Fruit fly (Drosophila melanogaster) whole organism, embryonic: ENCODE measurements around the gene CG12698.

Experiments used
- Atf-2 ChIP-seq: fragments of 200-800 bp; sonication (Bioruptor generic); optimal IDR thresholded peaks from 2 replicates; lab custom pipeline; 2016; ENCODE audit warnings: missing biosample characterization, missing genetic modification characterization
- CG12391 ChIP-seq: fragments of 200-800 bp; sonication (Bioruptor generic); optimal IDR thresholded peaks from 3 replicates; lab custom pipeline; 2018; ENCODE audit warnings: missing biosample characterization, mild to moderate bottlenecking, missing genetic modification characterization, moderate library complexity
- CG12659 ChIP-seq: fragments of 200-800 bp; sonication (Bioruptor generic); optimal IDR thresholded peaks from 3 replicates; lab custom pipeline; 2017; ENCODE audit warnings: mild to moderate bottlenecking, missing biosample characterization, missing genetic modification reagents, missing genetic modification characterization
- CG13287 ChIP-seq: fragments of 200-800 bp; sonication (Bioruptor generic); IDR thresholded peaks from 2 replicates; pipeline ENCODE4 v1.3.6; 2022; ENCODE audit warnings: missing biosample characterization, missing genetic modification characterization; ENCODE audit not compliant: partially characterized antibody
- CG14860 ChIP-seq: fragments of 200-800 bp; sonication (Bioruptor generic); IDR thresholded peaks from 3 replicates; pipeline ENCODE4 v1.3.6; 2022; ENCODE audit warnings: missing biosample characterization, missing genetic modification characterization; ENCODE audit not compliant: partially characterized antibody
- CG17361 ChIP-seq: fragments of 200-800 bp; sonication (Bioruptor generic); IDR thresholded peaks from 3 replicates; pipeline ENCODE4 v1.3.6; 2022; ENCODE audit warnings: missing biosample characterization, missing genetic modification characterization
- CG17802 ChIP-seq: fragments of 200-800 bp; sonication (Bioruptor generic); optimal IDR thresholded peaks from 2 replicates; lab custom pipeline; 2018; ENCODE audit warnings: missing biosample characterization, mild to moderate bottlenecking, missing genetic modification characterization, moderate library complexity
- CG17912 ChIP-seq: fragments of 200-800 bp; sonication (Bioruptor generic); optimal IDR thresholded peaks from 2 replicates; lab custom pipeline; 2018; ENCODE audit warnings: missing biosample characterization, mild to moderate bottlenecking, missing genetic modification characterization
- CG2116 ChIP-seq: fragments of 200-800 bp; sonication (Bioruptor generic); optimal IDR thresholded peaks from 3 replicates; lab custom pipeline; 2018; ENCODE audit warnings: missing biosample characterization, mild to moderate bottlenecking, missing genetic modification characterization
- CG2120 ChIP-seq: fragments of 200-800 bp; sonication (Bioruptor generic); optimal IDR thresholded peaks from 3 replicates; lab custom pipeline; 2016; ENCODE audit warnings: missing biosample characterization, missing genetic modification characterization
- CG2199 ChIP-seq: fragments of 200-800 bp; sonication (Bioruptor generic); IDR thresholded peaks from 3 replicates; pipeline ENCODE4 v1.3.6; 2022; ENCODE audit warnings: missing biosample characterization, missing genetic modification characterization
- CG3163 ChIP-seq: fragments of 200-800 bp; sonication (Bioruptor generic); optimal IDR thresholded peaks from 3 replicates; lab custom pipeline; 2016; ENCODE audit warnings: missing biosample characterization, missing genetic modification characterization
- CG34422 ChIP-seq: fragments of 200-800 bp; sonication (Bioruptor generic); IDR thresholded peaks from 3 replicates; pipeline ENCODE4 v1.3.6; 2022; ENCODE audit warnings: missing biosample characterization, missing genetic modification characterization
- CG4404 ChIP-seq: fragments of 200-800 bp; sonication (Bioruptor generic); IDR thresholded peaks from 2 replicates; pipeline ENCODE4 v1.3.6; 2022; ENCODE audit warnings: missing biosample characterization, missing genetic modification characterization
- CG7357 ChIP-seq: fragments of 200-800 bp; sonication (Bioruptor generic); IDR thresholded peaks from 3 replicates; pipeline ENCODE4 v1.3.6; 2022; ENCODE audit warnings: missing biosample characterization, missing genetic modification characterization
- CG8478 ChIP-seq: fragments of >200 bp; optimal IDR thresholded peaks from 2 replicates; lab custom pipeline; 2018
- CG9797 ChIP-seq: fragments of 200-800 bp; sonication (Bioruptor generic); optimal IDR thresholded peaks from 3 replicates; lab custom pipeline; 2018; ENCODE audit warnings: missing biosample characterization, mild to moderate bottlenecking, missing genetic modification characterization
- D19A ChIP-seq: fragments of 200-800 bp; optimal IDR thresholded peaks from 3 replicates; lab custom pipeline; 2019; ENCODE audit warnings: missing biosample characterization, mild to moderate bottlenecking, missing genetic modification characterization, moderate library complexity
- Doc3 ChIP-seq: fragments of 200-800 bp; sonication (Bioruptor generic); IDR thresholded peaks from 3 replicates; pipeline ENCODE4 v1.3.6; 2022; ENCODE audit warnings: missing biosample characterization, missing genetic modification characterization; ENCODE audit not compliant: partially characterized antibody
- Dref ChIP-seq: fragments of 200-800 bp; sonication (Bioruptor generic); IDR thresholded peaks from 2 replicates; pipeline ENCODE4 v1.3.6; 2022; ENCODE audit warnings: missing biosample characterization, missing genetic modification characterization
- E2f2 ChIP-seq: fragments of 200-800 bp; sonication (Bioruptor generic); IDR thresholded peaks from 2 replicates; pipeline ENCODE4 v1.3.6; 2022; ENCODE audit warnings: missing biosample characterization, missing genetic modification characterization
- H15 ChIP-seq: fragments of 200-800 bp; sonication (Bioruptor generic); IDR thresholded peaks from 3 replicates; pipeline ENCODE4 v1.3.6; 2022; ENCODE audit warnings: missing biosample characterization, missing genetic modification characterization
- Lhr ChIP-seq: fragments of 200-800 bp; sonication (Bioruptor generic); optimal IDR thresholded peaks from 3 replicates; lab custom pipeline; 2017; ENCODE audit warnings: mild to moderate bottlenecking, missing biosample characterization, missing genetic modification reagents, missing genetic modification characterization
- MBD-R2 ChIP-seq: fragments of 200-800 bp; sonication (Bioruptor generic); IDR thresholded peaks from 2 replicates; pipeline ENCODE4 v1.3.6; 2022; ENCODE audit warnings: missing biosample characterization, missing genetic modification characterization
- MESR4 ChIP-seq: fragments of 200-800 bp; sonication (Bioruptor generic); optimal IDR thresholded peaks from 2 replicates; lab custom pipeline; 2018; ENCODE audit warnings: missing biosample characterization, mild to moderate bottlenecking, missing genetic modification characterization, moderate library complexity
- Scr ChIP-seq: fragments of 200-800 bp; sonication (Bioruptor generic); IDR thresholded peaks from 2 replicates; pipeline ENCODE4 v1.3.6; 2022; ENCODE audit warnings: missing biosample characterization, missing genetic modification characterization; ENCODE audit not compliant: partially characterized antibody
- YL-1 ChIP-seq: fragments of 200-800 bp; sonication (Bioruptor generic); optimal IDR thresholded peaks from 3 replicates; lab custom pipeline; 2017; ENCODE audit warnings: missing biosample characterization, mild to moderate bottlenecking, missing genetic modification characterization
- aop ChIP-seq: fragments of 200-800 bp; sonication (Bioruptor generic); IDR thresholded peaks from 2 replicates; pipeline ENCODE4 v1.3.6; 2022; ENCODE audit warnings: missing biosample characterization, missing genetic modification characterization
- ato ChIP-seq: fragments of 200-800 bp; sonication (Bioruptor generic); IDR thresholded peaks from 2 replicates; pipeline ENCODE4 v1.3.6; 2022; ENCODE audit warnings: missing biosample characterization, missing genetic modification characterization; ENCODE audit not compliant: partially characterized antibody
- dm ChIP-seq: fragments of 200-800 bp; sonication (Bioruptor generic); optimal IDR thresholded peaks from 3 replicates; lab custom pipeline; 2016; ENCODE audit warnings: missing biosample characterization, missing genetic modification characterization
- ewg ChIP-seq: fragments of 200-800 bp; sonication (Bioruptor generic); optimal IDR thresholded peaks from 3 replicates; lab custom pipeline; 2017; ENCODE audit warnings: mild to moderate bottlenecking, missing biosample characterization, missing genetic modification reagents, missing genetic modification characterization
- gfzf ChIP-seq: fragments of 200-800 bp; sonication (Bioruptor generic); optimal IDR thresholded peaks from 2 replicates; lab custom pipeline; 2016; ENCODE audit warnings: missing biosample characterization, mild to moderate bottlenecking, missing genetic modification characterization, moderate library complexity
- h ChIP-seq: fragments of >200 bp; optimal IDR thresholded peaks from 2 replicates; lab custom pipeline; 2017
- mld ChIP-seq: fragments of 200-800 bp; sonication (Bioruptor generic); IDR thresholded peaks from 3 replicates; pipeline ENCODE4 v1.3.6; 2022; ENCODE audit warnings: missing biosample characterization, missing genetic modification characterization; ENCODE audit not compliant: partially characterized antibody
- onecut ChIP-seq: fragments of 200-800 bp; sonication (Bioruptor generic); IDR thresholded peaks from 2 replicates; pipeline ENCODE4 v1.3.6; 2022; ENCODE audit warnings: missing biosample characterization, missing genetic modification characterization
- pb ChIP-seq: fragments of 200-800 bp; sonication (Bioruptor generic); optimal IDR thresholded peaks from 3 replicates; lab custom pipeline; 2016; ENCODE audit warnings: missing biosample characterization, missing genetic modification characterization
- pfk ChIP-seq: fragments of 200-800 bp; sonication (Bioruptor generic); optimal IDR thresholded peaks from 2 replicates; lab custom pipeline; 2018; ENCODE audit warnings: missing biosample characterization, mild to moderate bottlenecking, missing genetic modification characterization, moderate library complexity
- pzg ChIP-seq: fragments of 200-800 bp; sonication (Bioruptor generic); optimal IDR thresholded peaks from 3 replicates; lab custom pipeline; 2018; ENCODE audit warnings: missing biosample characterization, mild to moderate bottlenecking, missing genetic modification characterization, moderate library complexity
- row ChIP-seq: fragments of 200-800 bp; sonication (Bioruptor generic); IDR thresholded peaks from 3 replicates; pipeline ENCODE4 v1.3.6; 2022; ENCODE audit warnings: missing biosample characterization, missing genetic modification characterization
- sens ChIP-seq: fragments of 200-800 bp; sonication (Bioruptor generic); peaks from one replicate; lab custom pipeline; 2016; ENCODE audit warnings: missing biosample characterization, missing genetic modification characterization
- sna ChIP-seq: fragments of 200-800 bp; sonication (Bioruptor generic); IDR thresholded peaks from 2 replicates; pipeline ENCODE4 v1.3.6; 2022; ENCODE audit warnings: missing biosample characterization, missing genetic modification characterization; ENCODE audit not compliant: partially characterized antibody
- ssp ChIP-seq: fragments of 200-800 bp; sonication (Bioruptor generic); IDR thresholded peaks from 2 replicates; pipeline ENCODE4 v1.3.6; 2022; ENCODE audit warnings: missing biosample characterization, missing genetic modification characterization
- trem ChIP-seq: fragments of 200-800 bp; optimal IDR thresholded peaks from 3 replicates; lab custom pipeline; 2019; ENCODE audit warnings: missing biosample characterization, mild to moderate bottlenecking, missing genetic modification characterization, moderate library complexity
- zen ChIP-seq: fragments of 200-800 bp; sonication (Bioruptor generic); optimal IDR thresholded peaks from 3 replicates; lab custom pipeline; 2018; ENCODE audit warnings: missing biosample characterization, mild to moderate bottlenecking, missing genetic modification characterization, moderate library complexity

Gene CG12698

dm6 chrX:16005551-16006197 is at the start of gene CG12698, which contains the start of gene vap (continued):
- TF ChIP-seq MBD-R2 (GFP tag; lab: Robert Waterston, UW) (peak; percentile 59), Doc3 (peak; percentile 42; the same call in 1 of the 3 replicates), dm (GFP tag; lab: Kevin White, UChicago) (peak; percentile 2), gfzf (peak; percentile 71), CG4404 (GFP tag; lab: Robert Waterston, UW) (no peak), CG2116 (GFP tag; lab: Kevin White, UChicago) (peak; percentile 78), CG13287 (GFP tag; lab: Robert Waterston, UW) (peak; percentile 73), sens (GFP tag; lab: Kevin White, UChicago) (peak; percentile 69), E2f2 (GFP tag; lab: Robert Waterston, UW) (peak; percentile 63), pb (no peak), MESR4 (GFP tag; lab: Kevin White, UChicago) (peak; percentile 65), CG9797 (peak; percentile 66), D19A (peak; percentile 7), onecut (peak; percentile 43; the same call in 1 of the 2 replicates), CG7357 (GFP tag; lab: Robert Waterston, UW) (peak; percentile 91), CG3163 (GFP tag; lab: Kevin White, UChicago) (no peak), aop (GFP tag; lab: Robert Waterston, UW) (no peak), CG17361 (GFP tag; lab: Robert Waterston, UW) (peak; percentile 48; the same call in 2 of the 3 replicates), H15 (no peak), Scr (GFP tag; lab: Robert Waterston, UW) (peak; percentile 69), YL-1 (GFP tag; lab: Kevin White, UChicago) (peak; percentile 38), pzg (GFP tag; lab: Kevin White, UChicago) (peak; percentile 84), mld (peak; percentile 59; the same call in 1 of the 3 replicates), CG2120 (GFP tag; lab: Kevin White, UChicago) (peak; percentile 8), CG14860 (GFP tag; lab: Robert Waterston, UW) (peak; percentile 62), ato (GFP tag; lab: Robert Waterston, UW) (peak; percentile 28; the same call in 1 of the 2 replicates), CG34422 (GFP tag; lab: Robert Waterston, UW) (no peak), CG12659 (GFP tag; lab: Kevin White, UChicago) (peak; percentile 79), trem (tag; lab: Kevin White, UChicago) (peak; percentile 64), sna (peak; percentile 35; the same call in 1 of the 2 replicates), Dref (GFP tag; lab: Robert Waterston, UW) (peak; percentile 86), CG17802 (tag; lab: Kevin White, UChicago) (peak; percentile 91), CG12391 (peak; percentile 43), pfk (GFP tag; lab: Kevin White, UChicago) (peak; percentile 5), CG17912 (GFP tag; lab: Kevin White, UChicago) (no peak), row (GFP tag; lab: Robert Waterston, UW) (peak; percentile 50), ssp (peak; percentile 75), ewg (GFP tag; lab: Kevin White, UChicago) (peak; percentile 94), Atf-2 (GFP tag; lab: Kevin White, UChicago) (no peak), Lhr (GFP tag; lab: Kevin White, UChicago) (peak; percentile 27), h (lab: Kevin White, UChicago) (no peak), CG8478 (no peak), zen (peak; percentile 21), CG2199 (GFP tag; lab: Robert Waterston, UW) (0 out of 3 replicates have a peak, but pooled peaks have one; percentile 33)
